Worm (Caenorhabditis elegans) whole organism, L3 larva: ENCODE measurements around the gene tab-1.
A peak's percentile ranks its signal among the peaks of the same experiment; 100 is the strongest.

Source experiments
- R02D3.7 ChIP-seq: fragments of 150-350 bp; optimal IDR thresholded peaks from 2 replicates; lab custom pipeline; 2014; ENCODE audit warnings: missing biosample characterization, missing genetic modification characterization
- aly-2 ChIP-seq: fragments of 150-350 bp; optimal IDR thresholded peaks from 2 replicates; lab custom pipeline; 2014; ENCODE audit warnings: missing biosample characterization, missing genetic modification characterization
- ama-1 ChIP-seq: fragments of 150-350 bp; optimal IDR thresholded peaks from 2 replicates; lab custom pipeline; 2018
- ceh-16 ChIP-seq: sonication (generic microtip); optimal IDR thresholded peaks from 2 replicates; lab custom pipeline; 2017; ENCODE audit warnings: missing biosample characterization, missing genetic modification characterization
- ceh-28 ChIP-seq: fragments of 150-350 bp; optimal IDR thresholded peaks from 2 replicates; lab custom pipeline; 2014; ENCODE audit warnings: missing biosample characterization, missing genetic modification reagents, missing genetic modification characterization
- ceh-9 ChIP-seq: sonication (generic microtip); optimal IDR thresholded peaks from 2 replicates; lab custom pipeline; 2018; ENCODE audit warnings: missing biosample characterization, missing genetic modification characterization
- egl-27 ChIP-seq: sonication (generic microtip); optimal IDR thresholded peaks from 4 replicates; lab custom pipeline; 2017; ENCODE audit warnings: missing biosample characterization, missing genetic modification reagents, missing genetic modification characterization
- egl-5 ChIP-seq: fragments of 150-350 bp; optimal IDR thresholded peaks from 2 replicates; lab custom pipeline; 2017; ENCODE audit warnings: missing biosample characterization, missing genetic modification reagents, missing genetic modification characterization, inconsistent platforms
- elt-1 ChIP-seq: fragments of 150-350 bp; optimal IDR thresholded peaks from 2 replicates; lab custom pipeline; 2014; ENCODE audit warnings: missing biosample characterization, missing genetic modification characterization
- elt-2 ChIP-seq: sonication (generic microtip); optimal IDR thresholded peaks from 2 replicates; lab custom pipeline; 2016; ENCODE audit warnings: missing genetic modification reagents, mild to moderate bottlenecking, missing genetic modification characterization, missing compliant biosample characterization
- eor-1 ChIP-seq, 2 experiments: fragments of 150-350 bp; optimal IDR thresholded peaks; 2 replicates each; lab custom pipeline; 2014 to 2018; ENCODE audit warnings: missing biosample characterization in 2 of 2, missing genetic modification characterization in 2 of 2
- fkh-10 ChIP-seq: sonication (generic microtip); optimal IDR thresholded peaks from 2 replicates; lab custom pipeline; 2017; ENCODE audit warnings: missing biosample characterization, missing genetic modification reagents, missing genetic modification characterization
- fkh-2 ChIP-seq: fragments of 150-350 bp; optimal IDR thresholded peaks from 2 replicates; lab custom pipeline; 2014; ENCODE audit warnings: missing biosample characterization, missing genetic modification reagents, missing genetic modification characterization
- fos-1 ChIP-seq: fragments of 150-350 bp; optimal IDR thresholded peaks from 2 replicates; lab custom pipeline; 2014; ENCODE audit warnings: missing biosample characterization, missing genetic modification characterization
- hmg-11 ChIP-seq: sonication (generic microtip); optimal IDR thresholded peaks from 2 replicates; lab custom pipeline; 2016; ENCODE audit warnings: missing genetic modification characterization, missing compliant biosample characterization
- jun-1 ChIP-seq: fragments of 150-350 bp; optimal IDR thresholded peaks from 2 replicates; lab custom pipeline; 2014; ENCODE audit warnings: missing biosample characterization, missing genetic modification reagents, missing genetic modification characterization
- lin-15B ChIP-seq: fragments of 150-350 bp; optimal IDR thresholded peaks from 2 replicates; lab custom pipeline; 2014; ENCODE audit warnings: missing biosample characterization, missing genetic modification characterization
- lsy-12 ChIP-seq: sonication (generic microtip); optimal IDR thresholded peaks from 2 replicates; lab custom pipeline; 2016; ENCODE audit warnings: mild to moderate bottlenecking, missing genetic modification characterization, missing compliant biosample characterization
- mdl-1 ChIP-seq: fragments of 150-350 bp; optimal IDR thresholded peaks from 2 replicates; lab custom pipeline; 2014; ENCODE audit warnings: missing biosample characterization, missing genetic modification characterization
- mml-1 ChIP-seq: fragments of 150-350 bp; sonication (generic microtip); optimal IDR thresholded peaks from 3 replicates; lab custom pipeline; 2014; ENCODE audit warnings: missing biosample characterization, missing genetic modification characterization
- nfya-1 ChIP-seq: sonication (generic microtip); optimal IDR thresholded peaks from 2 replicates; lab custom pipeline; 2017; ENCODE audit warnings: missing genetic modification characterization, mild to moderate bottlenecking, missing compliant biosample characterization, antibody characterized with exemption, moderate library complexity; ENCODE audit not compliant: insufficient read depth
- nhr-12 ChIP-seq: fragments of 150-350 bp; optimal IDR thresholded peaks from 2 replicates; lab custom pipeline; 2014; ENCODE audit warnings: missing biosample characterization, missing genetic modification characterization
- nhr-23 ChIP-seq: fragments of 150-350 bp; optimal IDR thresholded peaks from 2 replicates; lab custom pipeline; 2014; ENCODE audit warnings: missing biosample characterization, missing genetic modification reagents, missing genetic modification characterization
- nhr-25 ChIP-seq: sonication (generic microtip); optimal IDR thresholded peaks from 2 replicates; lab custom pipeline; 2017; ENCODE audit warnings: missing biosample characterization, missing genetic modification characterization
- nhr-28 ChIP-seq: fragments of 150-350 bp; optimal IDR thresholded peaks from 2 replicates; lab custom pipeline; 2014; ENCODE audit warnings: missing biosample characterization, missing genetic modification characterization
- nhr-76 ChIP-seq: fragments of 150-350 bp; sonication (generic microtip); optimal IDR thresholded peaks from 5 replicates; lab custom pipeline; 2014; ENCODE audit warnings: missing biosample characterization, missing genetic modification characterization
- nhr-77 ChIP-seq: fragments of 150-350 bp; optimal IDR thresholded peaks from 2 replicates; lab custom pipeline; 2014; ENCODE audit warnings: missing biosample characterization, missing genetic modification characterization
- pha-4 ChIP-seq: fragments of 150-350 bp; optimal IDR thresholded peaks from 2 replicates; lab custom pipeline; 2014; ENCODE audit warnings: missing biosample characterization, missing genetic modification reagents, missing genetic modification characterization
- pqm-1 ChIP-seq: fragments of 150-350 bp; optimal IDR thresholded peaks from 2 replicates; lab custom pipeline; 2017; ENCODE audit warnings: missing biosample characterization, missing genetic modification characterization, inconsistent platforms
- sea-2 ChIP-seq: fragments of 150-350 bp; sonication (generic microtip); optimal IDR thresholded peaks from 4 replicates; lab custom pipeline; 2014; ENCODE audit warnings: missing biosample characterization, missing genetic modification reagents, missing genetic modification characterization
- skn-1 ChIP-seq: fragments of 150-350 bp; optimal IDR thresholded peaks from 2 replicates; lab custom pipeline; 2014; ENCODE audit warnings: missing biosample characterization, missing genetic modification characterization
- tbx-2 ChIP-seq: sonication (generic microtip); optimal IDR thresholded peaks from 2 replicates; lab custom pipeline; 2016; ENCODE audit warnings: mild to moderate bottlenecking, missing genetic modification characterization, missing compliant biosample characterization
- unc-39 ChIP-seq: sonication (generic microtip); optimal IDR thresholded peaks from 4 replicates; lab custom pipeline; 2017; ENCODE audit warnings: missing biosample characterization, missing genetic modification characterization
- zag-1 ChIP-seq: fragments of 150-350 bp; optimal IDR thresholded peaks from 2 replicates; lab custom pipeline; 2014; ENCODE audit warnings: missing biosample characterization, missing genetic modification characterization

Gene tab-1

DNA sequence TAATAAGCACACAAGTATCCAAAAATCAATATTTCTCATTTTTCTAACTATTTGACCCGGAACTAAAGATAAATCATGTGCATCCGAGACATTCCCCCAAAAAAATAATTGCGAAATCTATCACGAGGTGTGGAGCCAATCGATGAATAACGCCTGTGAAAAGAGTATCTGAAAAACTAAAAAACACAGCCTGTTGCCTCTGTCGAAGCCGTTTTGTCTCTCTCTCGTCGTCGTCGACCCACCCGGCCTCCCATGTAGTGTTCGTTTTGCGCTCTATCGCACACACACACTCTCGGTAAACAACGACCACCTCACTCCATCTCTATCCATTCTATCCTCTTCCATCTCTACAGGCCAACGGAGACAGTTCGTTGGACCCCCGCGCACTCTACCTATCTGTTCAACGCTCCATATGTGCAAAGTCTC lies 20.4 kb upstream of the tab-1 start (continued):
- TF ChIP-seq R02D3.7 (tag; lab: Kevin White, UChicago) (no peak), lin-15B (tag; lab: Kevin White, UChicago) (peak; percentile 77), sea-2 (no peak), fos-1 (tag; lab: Kevin White, UChicago) (no peak), nhr-25 (tag; lab: Kevin White, UChicago) (peak; percentile 62), unc-39 (tag; lab: Kevin White, UChicago) (no peak), fkh-2 (tag; lab: Kevin White, UChicago) (no peak), mml-1 (tag; lab: Kevin White, UChicago) (no peak), zag-1 (tag; lab: Kevin White, UChicago) (no peak), lsy-12 (tag; lab: Kevin White, UChicago) (no peak), nhr-12 (tag; lab: Kevin White, UChicago) (no peak), elt-1 (no peak), pqm-1 (tag; lab: Kevin White, UChicago) (no peak), hmg-11 (no peak), ceh-9 (tag; lab: Kevin White, UChicago) (no peak), elt-2 (tag; lab: Kevin White, UChicago) (peak; percentile 27)

ce11 chrII:6783377-6783829 lies 19.7 kb upstream of the tab-1 start, which contains the start of gene gldi-2:
TSS of gene gldi-2 (plus strand) at chrII:6783427.
- TF ChIP-seq elt-1 (no peak), nhr-23 (tag; lab: Kevin White, UChicago) (no peak), tbx-2 (tag; lab: Kevin White, UChicago) (no peak), fos-1 (tag; lab: Kevin White, UChicago) (no peak), mml-1 (tag; lab: Kevin White, UChicago) (no peak), skn-1 (no peak), pqm-1 (tag; lab: Kevin White, UChicago) (no peak), mdl-1 (tag; lab: Kevin White, UChicago) (no peak), ceh-16 (tag; lab: Kevin White, UChicago) (no peak), nhr-76 (tag; lab: Kevin White, UChicago) (no peak), eor-1 (tag; optimal IDR thresholded peaks at IDR 0.05; lab: Kevin White, UChicago) (no peak), hmg-11 (no peak), egl-5 (tag; lab: Kevin White, UChicago) (no peak), nhr-25 (tag; lab: Kevin White, UChicago) (no peak), nhr-77 (no peak), pha-4 (tag; lab: Kevin White, UChicago) (no peak), jun-1 (no peak), egl-27 (tag; lab: Kevin White, UChicago) (no peak), ceh-28 (no peak)

DNA sequence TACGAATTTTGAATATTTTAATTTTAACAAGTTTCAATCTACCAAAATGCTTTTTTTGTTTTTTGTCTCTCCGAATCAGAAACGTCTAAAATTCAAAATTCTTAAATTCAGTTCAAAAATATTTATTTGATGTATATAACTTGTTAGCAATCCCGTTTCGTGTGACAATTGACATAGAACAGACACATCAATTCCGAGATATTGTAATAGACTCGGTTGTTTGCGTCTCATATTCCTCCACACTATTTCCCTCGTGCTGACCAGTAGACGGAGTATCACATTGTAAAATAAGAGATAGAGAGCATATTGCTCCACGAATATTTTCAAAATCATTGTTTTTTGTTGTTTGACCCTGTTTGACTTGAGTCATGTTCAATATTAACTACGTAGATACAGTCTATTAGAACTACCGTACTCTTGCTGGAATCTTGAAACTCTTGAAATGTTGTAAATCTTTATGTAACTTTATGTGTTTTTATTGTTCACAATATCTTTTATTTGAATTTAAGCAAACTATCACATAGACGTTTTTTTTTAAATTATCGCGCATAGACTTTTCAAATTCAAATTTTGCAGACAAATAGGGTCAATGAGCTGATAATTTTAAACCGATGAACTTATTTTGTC lies 14.3 kb upstream of the tab-1 start, which contains the start of gene T13C2.3:
T13C2.3 (plus strand) TSS at position 577 of the 627 bp plus-strand sequence.
- TF ChIP-seq aly-2 (tag; lab: Kevin White, UChicago), result no peak
- TF ChIP-seq zag-1 (tag; lab: Kevin White, UChicago), result no peak
- TF ChIP-seq elt-2 (tag; lab: Kevin White, UChicago), result no peak
- TF ChIP-seq nfya-1, result no peak
- no peak for TF ChIP-seq lsy-12 (tag; lab: Kevin White, UChicago)
- no peak for TF ChIP-seq sea-2
- no peak for TF ChIP-seq fkh-2 (tag; lab: Kevin White, UChicago)
- no peak for TF ChIP-seq egl-27 (tag; lab: Kevin White, UChicago)

DNA sequence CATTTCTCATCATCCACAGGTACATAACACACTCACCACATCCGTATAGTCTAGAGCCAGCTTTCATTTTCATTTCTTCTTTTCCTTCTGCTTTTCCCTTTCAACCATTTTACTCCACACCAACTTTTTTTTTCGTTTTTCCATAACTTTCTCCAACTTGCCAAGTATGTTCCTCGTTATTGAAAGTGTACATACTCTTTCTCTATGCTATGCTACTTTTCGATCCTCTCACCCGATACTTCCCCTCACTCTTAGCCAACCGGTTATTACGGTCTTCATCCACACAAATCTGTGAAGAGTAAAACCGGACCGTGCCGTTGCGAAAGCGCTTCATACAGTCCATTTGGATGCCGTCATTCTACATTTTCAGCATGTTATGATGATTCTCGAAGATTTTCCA lies 11.2 kb upstream of the tab-1 start, which contains the start of gene T13C2.2:
T13C2.2 (plus strand) TSS at position 301 of the 400 bp plus-strand sequence.
- TF ChIP-seq mml-1 (tag; lab: Kevin White, UChicago) (no peak), nhr-28 (tag; lab: Kevin White, UChicago) (no peak), lsy-12 (tag; lab: Kevin White, UChicago) (no peak), ama-1 (lab: Kevin White, UChicago) (no peak), skn-1 (no peak), nhr-12 (tag; lab: Kevin White, UChicago) (no peak), nhr-25 (tag; lab: Kevin White, UChicago) (no peak), eor-1 (tag; optimal IDR thresholded peaks at IDR 0.05; lab: Kevin White, UChicago) (no peak), nhr-23 (tag; lab: Kevin White, UChicago) (no peak), fkh-10 (GFP tag; lab: Kevin White, UChicago) (no peak)
